Worm (Caenorhabditis elegans): ENCODE measurements around the gene T05A8.3.

- no peak for TF ChIP-seq elt-1 (tag; optimal IDR thresholded peaks at IDR 0.05; ENCODE audit: borderline replicate concordance, insufficient read depth)
- TF ChIP-seq mab-5 (tag; optimal IDR thresholded peaks at IDR 0.05) = no peak
- no peak for TF ChIP-seq nhr-76 (tag; optimal IDR thresholded peaks at IDR 0.05)
- TF ChIP-seq pha-4 (tag; optimal IDR thresholded peaks at IDR 0.05) = no peak
- no peak for TF ChIP-seq elt-3 (tag; optimal IDR thresholded peaks at IDR 0.05)
- TF ChIP-seq snpc-4 (tag; optimal IDR thresholded peaks at IDR 0.05) = no peak
- no peak for TF ChIP-seq sptf-1 (tag; optimal IDR thresholded peaks at IDR 0.05)
- no peak for TF ChIP-seq M03D4.4 (tag; optimal IDR thresholded peaks at IDR 0.05)
Measured at ce11 chrII:2751278-2751677, 34.0 kb upstream of the T05A8.3 start.
